Worm (Caenorhabditis elegans) whole organism, late embryonic: ENCODE measurements around the gene ZK154.1.

Source experiments
- C08G9.2 ChIP-seq: sonication (generic microtip); optimal IDR thresholded peaks from 2 replicates; lab custom pipeline; 2016; ENCODE audit warnings: mild to moderate bottlenecking, missing genetic modification characterization, moderate library complexity, missing compliant biosample characterization
- C38D4.7 ChIP-seq: fragments of 200-800 bp; sonication (Bioruptor generic); optimal IDR thresholded peaks from 2 replicates; lab custom pipeline; 2018; ENCODE audit warnings: mild to moderate bottlenecking, missing genetic modification characterization, moderate library complexity, missing compliant biosample characterization
- K02D7.2 ChIP-seq: sonication (generic microtip); optimal IDR thresholded peaks from 2 replicates; lab custom pipeline; 2017; ENCODE audit warnings: mild to moderate bottlenecking, missing genetic modification characterization, missing compliant biosample characterization
- K09A11.1 ChIP-seq: sonication (generic microtip); optimal IDR thresholded peaks from 2 replicates; lab custom pipeline; 2017; ENCODE audit warnings: antibody characterized with exemption, mild to moderate bottlenecking, missing genetic modification characterization, missing compliant biosample characterization; ENCODE audit not compliant: insufficient read depth
- T23F11.4 ChIP-seq: fragments of 200-800 bp; sonication (Bioruptor generic); optimal IDR thresholded peaks from 2 replicates; lab custom pipeline; 2018; ENCODE audit warnings: mild to moderate bottlenecking, missing genetic modification characterization, missing compliant biosample characterization
- ceh-18 ChIP-seq: sonication (generic microtip); optimal IDR thresholded peaks from 2 replicates; lab custom pipeline; 2016; ENCODE audit warnings: missing genetic modification characterization, missing compliant biosample characterization
- ceh-24 ChIP-seq: sonication (generic microtip); optimal IDR thresholded peaks from 2 replicates; lab custom pipeline; 2016; ENCODE audit warnings: mild to moderate bottlenecking, missing genetic modification characterization, missing compliant biosample characterization
- ceh-9 ChIP-seq: sonication (generic microtip); optimal IDR thresholded peaks from 2 replicates; lab custom pipeline; 2016; ENCODE audit warnings: mild to moderate bottlenecking, missing genetic modification characterization, inconsistent platforms, missing compliant biosample characterization
- che-1 ChIP-seq: sonication (generic microtip); optimal IDR thresholded peaks from 2 replicates; lab custom pipeline; 2016; ENCODE audit warnings: mild to moderate bottlenecking, missing genetic modification characterization, missing compliant biosample characterization
- dmd-4 ChIP-seq: sonication (generic microtip); optimal IDR thresholded peaks from 2 replicates; lab custom pipeline; 2016; ENCODE audit warnings: borderline replicate concordance, missing genetic modification characterization, missing compliant biosample characterization
- dve-1 ChIP-seq: sonication (generic microtip); optimal IDR thresholded peaks from 2 replicates; lab custom pipeline; 2017; ENCODE audit warnings: antibody characterized with exemption, mild to moderate bottlenecking, missing genetic modification characterization, missing compliant biosample characterization
- elt-4 ChIP-seq: sonication (generic microtip); optimal IDR thresholded peaks from 2 replicates; lab custom pipeline; 2016; ENCODE audit warnings: missing genetic modification characterization, missing compliant biosample characterization
- eyg-1 ChIP-seq: sonication (generic microtip); optimal IDR thresholded peaks from 2 replicates; lab custom pipeline; 2016; ENCODE audit warnings: missing genotype, missing genetic modification characterization, missing compliant biosample characterization
- fkh-6 ChIP-seq: sonication (generic microtip); optimal IDR thresholded peaks from 2 replicates; lab custom pipeline; 2016; ENCODE audit warnings: missing genetic modification characterization, missing compliant biosample characterization
- gmeb-2 ChIP-seq: sonication (generic microtip); optimal IDR thresholded peaks from 2 replicates; lab custom pipeline; 2016; ENCODE audit warnings: missing genetic modification characterization, inconsistent platforms, missing compliant biosample characterization
- hlh-13 ChIP-seq: fragments of 200-800 bp; sonication (Bioruptor generic); optimal IDR thresholded peaks from 2 replicates; lab custom pipeline; 2018; ENCODE audit warnings: mild to moderate bottlenecking, missing genetic modification characterization, missing compliant biosample characterization
- hlh-15 ChIP-seq: sonication (generic microtip); optimal IDR thresholded peaks from 2 replicates; lab custom pipeline; 2016; ENCODE audit warnings: missing genetic modification characterization, missing compliant biosample characterization
- hlh-6 ChIP-seq: sonication (generic microtip); optimal IDR thresholded peaks from 2 replicates; lab custom pipeline; 2016; ENCODE audit warnings: missing genotype, missing genetic modification characterization, missing compliant biosample characterization
- lin-11 ChIP-seq: fragments of 200-800 bp; sonication (Bioruptor generic); optimal IDR thresholded peaks from 2 replicates; lab custom pipeline; 2018; ENCODE audit warnings: mild to moderate bottlenecking, missing genetic modification characterization, missing compliant biosample characterization
- mec-3 ChIP-seq: sonication (generic microtip); optimal IDR thresholded peaks from 2 replicates; lab custom pipeline; 2016; ENCODE audit warnings: borderline replicate concordance, missing genetic modification characterization, missing compliant biosample characterization
- nhr-11 ChIP-seq: fragments of 150-350 bp; optimal IDR thresholded peaks from 2 replicates; lab custom pipeline; 2014; ENCODE audit warnings: missing biosample characterization, missing genetic modification characterization
- nhr-232 ChIP-seq: sonication (generic microtip); optimal IDR thresholded peaks from 2 replicates; lab custom pipeline; 2016; ENCODE audit warnings: missing genetic modification characterization, missing compliant biosample characterization
- pat-9 ChIP-seq: fragments of 200-800 bp; sonication (Bioruptor generic); optimal IDR thresholded peaks from 2 replicates; lab custom pipeline; 2018; ENCODE audit warnings: mild to moderate bottlenecking, missing genetic modification characterization, moderate library complexity, missing compliant biosample characterization
- pax-1 ChIP-seq: fragments of 150-350 bp; optimal IDR thresholded peaks from 2 replicates; lab custom pipeline; 2014; ENCODE audit warnings: missing biosample characterization, missing genetic modification characterization
- pha-2 ChIP-seq: sonication (generic microtip); optimal IDR thresholded peaks from 2 replicates; lab custom pipeline; 2017; ENCODE audit warnings: mild to moderate bottlenecking, missing genetic modification characterization, missing compliant biosample characterization
- pqm-1 ChIP-seq: sonication (generic microtip); optimal IDR thresholded peaks from 2 replicates; lab custom pipeline; 2016; ENCODE audit warnings: missing genetic modification characterization, missing compliant biosample characterization
- pros-1 ChIP-seq: fragments of 150-350 bp; optimal IDR thresholded peaks from 2 replicates; lab custom pipeline; 2014; ENCODE audit warnings: missing biosample characterization, missing genetic modification reagents, missing genetic modification characterization
- ref-2 ChIP-seq: sonication (generic microtip); optimal IDR thresholded peaks from 2 replicates; lab custom pipeline; 2016; ENCODE audit warnings: missing genetic modification characterization, missing compliant biosample characterization
- sdc-2 ChIP-seq: sonication (generic microtip); optimal IDR thresholded peaks from 2 replicates; lab custom pipeline; 2016; ENCODE audit warnings: missing genotype, missing genetic modification characterization, missing compliant biosample characterization
- sox-2 ChIP-seq: fragments of 200-800 bp; sonication (Bioruptor generic); IDR thresholded peaks from 2 replicates; pipeline ENCODE4 v1.3.6; 2022; ENCODE audit warnings: missing genetic modification reagents, missing genetic modification characterization, missing compliant biosample characterization
- sox-4 ChIP-seq: sonication (generic microtip); optimal IDR thresholded peaks from 2 replicates; lab custom pipeline; 2017; ENCODE audit warnings: mild to moderate bottlenecking, missing genetic modification characterization, inconsistent platforms, missing compliant biosample characterization
- tbx-2 ChIP-seq: sonication (generic microtip); optimal IDR thresholded peaks from 2 replicates; lab custom pipeline; 2016; ENCODE audit warnings: missing genetic modification characterization, missing compliant biosample characterization
- tbx-7 ChIP-seq: sonication (generic microtip); optimal IDR thresholded peaks from 2 replicates; lab custom pipeline; 2016; ENCODE audit warnings: missing genotype, missing genetic modification characterization, missing compliant biosample characterization
- ttx-3 ChIP-seq: sonication (generic microtip); optimal IDR thresholded peaks from 2 replicates; lab custom pipeline; 2016; ENCODE audit warnings: missing genetic modification reagents, missing genetic modification characterization, missing compliant biosample characterization
- unc-3 ChIP-seq, 2 experiments: fragments of 200-800 bp in 1 of 2; sonication (Bioruptor generic) in 1 of 2; sonication (generic microtip) in 1 of 2; conservative IDR thresholded peaks in 1 of 2; optimal IDR thresholded peaks in 1 of 2; 2 replicates each; pipeline versions ENCODE4 v1.3.6 to Lab custom; 2016 to 2022; ENCODE audit warnings: missing compliant biosample characterization in 2 of 2, missing genetic modification characterization in 2 of 2, missing genetic modification reagents in 1 of 2
- unc-86 ChIP-seq: sonication (generic microtip); optimal IDR thresholded peaks from 2 replicates; lab custom pipeline; 2016; ENCODE audit warnings: missing genetic modification characterization, missing compliant biosample characterization
- zip-5 ChIP-seq: sonication (generic microtip); optimal IDR thresholded peaks from 2 replicates; lab custom pipeline; 2016; ENCODE audit warnings: missing genetic modification characterization, missing compliant biosample characterization

The ZK154.1 gene

ce11 chrX:7798248-7799020 lies 19.1 kb downstream of the ZK154.1 start, which contains the start of gene adm-4 (continued):
- no peak for TF ChIP-seq sox-2 (GFP tag; lab: Robert Waterston, UW)
- TF ChIP-seq eyg-1 (tag; lab: Kevin White, UChicago): no peak
- TF ChIP-seq pax-1 (tag; lab: Kevin White, UChicago): no peak
- TF ChIP-seq mec-3 (tag; lab: Kevin White, UChicago): no peak
- no peak for TF ChIP-seq unc-3 (GFP tag; conservative IDR thresholded peaks at IDR 0.05; lab: Robert Waterston, UW)
- TF ChIP-seq unc-3 (tag; optimal IDR thresholded peaks at IDR 0.05; lab: Kevin White, UChicago): no peak
- TF ChIP-seq pat-9 (tag; lab: Kevin White, UChicago): no peak
- no peak for TF ChIP-seq ceh-24
- TF ChIP-seq T23F11.4 (GFP tag; lab: Kevin White, UChicago): no peak
- no peak for TF ChIP-seq nhr-11 (tag; lab: Kevin White, UChicago)
- TF ChIP-seq elt-4 (tag; lab: Kevin White, UChicago): no peak
- TF ChIP-seq hlh-13: no peak
- TF ChIP-seq K02D7.2: no peak
- no peak for TF ChIP-seq fkh-6 (tag; lab: Kevin White, UChicago)
- TF ChIP-seq pha-2 (tag; lab: Kevin White, UChicago): no peak
- TF ChIP-seq zip-5 (tag; lab: Kevin White, UChicago): peak; percentile 62
- TF ChIP-seq pros-1 (tag; lab: Kevin White, UChicago): no peak
- TF ChIP-seq unc-86 (tag; lab: Kevin White, UChicago): no peak
- no peak for TF ChIP-seq sdc-2 (tag; lab: Kevin White, UChicago)
- peak; percentile 50 for TF ChIP-seq ref-2 (tag; lab: Kevin White, UChicago)

- no peak for TF ChIP-seq ttx-3 (tag; lab: Kevin White, UChicago)
- TF ChIP-seq C38D4.7 (GFP tag; lab: Kevin White, UChicago): no peak
- TF ChIP-seq dmd-4 (tag; lab: Kevin White, UChicago): no peak
- no peak for TF ChIP-seq dve-1 (tag; lab: Kevin White, UChicago)
- no peak for TF ChIP-seq K09A11.1 (tag; lab: Kevin White, UChicago)
- no peak for TF ChIP-seq ceh-9 (tag; lab: Kevin White, UChicago)
- TF ChIP-seq hlh-13: no peak
- no peak for TF ChIP-seq pat-9 (tag; lab: Kevin White, UChicago)
- TF ChIP-seq hlh-15: no peak
- no peak for TF ChIP-seq C08G9.2 (tag; lab: Kevin White, UChicago)
- no peak for TF ChIP-seq ceh-18 (tag; lab: Kevin White, UChicago)
- TF ChIP-seq tbx-2 (tag; lab: Kevin White, UChicago): no peak
Measured at ce11 chrX:7799680-7800079, 20.3 kb downstream of the ZK154.1 start, which contains the start of gene gpx-7. TSS of gene gpx-7 (minus strand) at chrX:7799780.

ce11 chrX:7800370-7800769 lies 21.0 kb downstream of the ZK154.1 start:
- no peak for TF ChIP-seq gmeb-2
- no peak for TF ChIP-seq tbx-7 (tag; lab: Kevin White, UChicago)
- no peak for TF ChIP-seq pros-1 (tag; lab: Kevin White, UChicago)
- no peak for TF ChIP-seq pat-9 (tag; lab: Kevin White, UChicago)
- no peak for TF ChIP-seq elt-4 (tag; lab: Kevin White, UChicago)
- no peak for TF ChIP-seq K09A11.1 (tag; lab: Kevin White, UChicago)
- TF ChIP-seq dve-1 (tag; lab: Kevin White, UChicago): no peak
- no peak for TF ChIP-seq pqm-1 (tag; lab: Kevin White, UChicago)
- TF ChIP-seq lin-11: no peak
- TF ChIP-seq sox-4 (tag; lab: Kevin White, UChicago): no peak
- no peak for TF ChIP-seq ceh-9 (tag; lab: Kevin White, UChicago)
- no peak for TF ChIP-seq hlh-6 (tag; lab: Kevin White, UChicago)
- no peak for TF ChIP-seq ceh-24
- TF ChIP-seq nhr-232 (tag; lab: Kevin White, UChicago): no peak
- no peak for TF ChIP-seq pha-2 (tag; lab: Kevin White, UChicago)
- no peak for TF ChIP-seq che-1 (tag; lab: Kevin White, UChicago)
